Worm (Caenorhabditis elegans) whole organism, late embryonic: ENCODE results near the gene fbxl-3.

Experiments
- C38D4.7 ChIP-seq: fragments of 200-800 bp; sonication (Bioruptor generic); optimal IDR thresholded peaks from 2 replicates; lab custom pipeline; 2018; ENCODE audit warnings: mild to moderate bottlenecking, missing genetic modification characterization, moderate library complexity, missing compliant biosample characterization
- F13H6.1 ChIP-seq: sonication (generic microtip); optimal IDR thresholded peaks from 2 replicates; lab custom pipeline; 2016; ENCODE audit warnings: missing genetic modification characterization, missing compliant biosample characterization
- K09A11.1 ChIP-seq: sonication (generic microtip); optimal IDR thresholded peaks from 2 replicates; lab custom pipeline; 2017; ENCODE audit warnings: antibody characterized with exemption, mild to moderate bottlenecking, missing genetic modification characterization, missing compliant biosample characterization; ENCODE audit not compliant: insufficient read depth
- Y22D7AL.16 ChIP-seq: sonication (generic microtip); optimal IDR thresholded peaks from 2 replicates; lab custom pipeline; 2016; ENCODE audit warnings: missing genetic modification characterization, missing compliant biosample characterization
- ahr-1 ChIP-seq: sonication (generic microtip); optimal IDR thresholded peaks from 2 replicates; lab custom pipeline; 2016; ENCODE audit warnings: missing genetic modification characterization, missing compliant biosample characterization
- ama-1 ChIP-seq: fragments of 150-350 bp; optimal IDR thresholded peaks from 2 replicates; lab custom pipeline; 2014
- ceh-18 ChIP-seq: sonication (generic microtip); optimal IDR thresholded peaks from 2 replicates; lab custom pipeline; 2016; ENCODE audit warnings: missing genetic modification characterization, missing compliant biosample characterization
- ceh-2 ChIP-seq: sonication (generic microtip); optimal IDR thresholded peaks from 2 replicates; lab custom pipeline; 2016; ENCODE audit warnings: missing genotype, missing genetic modification characterization, missing compliant biosample characterization
- ceh-30 ChIP-seq: fragments of 150-350 bp; optimal IDR thresholded peaks from 2 replicates; lab custom pipeline; 2014; ENCODE audit warnings: missing biosample characterization, missing genetic modification characterization
- ceh-31 ChIP-seq: sonication (generic microtip); optimal IDR thresholded peaks from 2 replicates; lab custom pipeline; 2016; ENCODE audit warnings: missing genetic modification characterization, missing compliant biosample characterization
- ceh-45 ChIP-seq: fragments of 200-800 bp; sonication (Bioruptor generic); IDR thresholded peaks from 2 replicates; pipeline ENCODE4 v1.3.6; 2022; ENCODE audit warnings: missing genetic modification reagents, missing genetic modification characterization, missing compliant biosample characterization
- ceh-48 ChIP-seq: sonication (generic microtip); optimal IDR thresholded peaks from 2 replicates; lab custom pipeline; 2016; ENCODE audit warnings: missing genetic modification characterization, inconsistent platforms, missing compliant biosample characterization
- ceh-9 ChIP-seq: sonication (generic microtip); optimal IDR thresholded peaks from 2 replicates; lab custom pipeline; 2016; ENCODE audit warnings: mild to moderate bottlenecking, missing genetic modification characterization, inconsistent platforms, missing compliant biosample characterization
- che-1 ChIP-seq: sonication (generic microtip); optimal IDR thresholded peaks from 2 replicates; lab custom pipeline; 2016; ENCODE audit warnings: mild to moderate bottlenecking, missing genetic modification characterization, missing compliant biosample characterization
- dve-1 ChIP-seq: sonication (generic microtip); optimal IDR thresholded peaks from 2 replicates; lab custom pipeline; 2017; ENCODE audit warnings: antibody characterized with exemption, mild to moderate bottlenecking, missing genetic modification characterization, missing compliant biosample characterization
- elt-2 ChIP-seq: sonication (generic microtip); optimal IDR thresholded peaks from 2 replicates; lab custom pipeline; 2016; ENCODE audit warnings: missing genetic modification reagents, missing genetic modification characterization, missing compliant biosample characterization
- ets-4 ChIP-seq: sonication (generic microtip); optimal IDR thresholded peaks from 2 replicates; lab custom pipeline; 2016; ENCODE audit warnings: missing genetic modification characterization, missing compliant biosample characterization
- fax-1 ChIP-seq: sonication (generic microtip); optimal IDR thresholded peaks from 2 replicates; lab custom pipeline; 2016; ENCODE audit warnings: missing genotype, missing genetic modification characterization, missing compliant biosample characterization
- fkh-6 ChIP-seq: sonication (generic microtip); optimal IDR thresholded peaks from 2 replicates; lab custom pipeline; 2016; ENCODE audit warnings: missing genetic modification characterization, missing compliant biosample characterization
- gmeb-2 ChIP-seq: sonication (generic microtip); optimal IDR thresholded peaks from 2 replicates; lab custom pipeline; 2016; ENCODE audit warnings: missing genetic modification characterization, inconsistent platforms, missing compliant biosample characterization
- hlh-15 ChIP-seq: sonication (generic microtip); optimal IDR thresholded peaks from 2 replicates; lab custom pipeline; 2016; ENCODE audit warnings: missing genetic modification characterization, missing compliant biosample characterization
- hlh-30 ChIP-seq: sonication (generic microtip); optimal IDR thresholded peaks from 2 replicates; lab custom pipeline; 2017; ENCODE audit warnings: antibody characterized with exemption, missing genetic modification characterization, missing compliant biosample characterization; ENCODE audit not compliant: insufficient read depth
- hlh-6 ChIP-seq: sonication (generic microtip); optimal IDR thresholded peaks from 2 replicates; lab custom pipeline; 2016; ENCODE audit warnings: missing genotype, missing genetic modification characterization, missing compliant biosample characterization
- lim-6 ChIP-seq: sonication (generic microtip); optimal IDR thresholded peaks from 2 replicates; lab custom pipeline; 2016; ENCODE audit warnings: missing genetic modification characterization, missing compliant biosample characterization
- lin-11 ChIP-seq: fragments of 200-800 bp; sonication (Bioruptor generic); optimal IDR thresholded peaks from 2 replicates; lab custom pipeline; 2018; ENCODE audit warnings: mild to moderate bottlenecking, missing genetic modification characterization, missing compliant biosample characterization
- mec-3 ChIP-seq: sonication (generic microtip); optimal IDR thresholded peaks from 2 replicates; lab custom pipeline; 2016; ENCODE audit warnings: borderline replicate concordance, missing genetic modification characterization, missing compliant biosample characterization
- nfya-1 ChIP-seq: sonication (generic microtip); optimal IDR thresholded peaks from 2 replicates; lab custom pipeline; 2017; ENCODE audit warnings: missing genetic modification characterization, mild to moderate bottlenecking, missing compliant biosample characterization, antibody characterized with exemption, moderate library complexity
- nhr-11 ChIP-seq: fragments of 150-350 bp; optimal IDR thresholded peaks from 2 replicates; lab custom pipeline; 2014; ENCODE audit warnings: missing biosample characterization, missing genetic modification characterization
- pag-3 ChIP-seq: sonication (generic microtip); optimal IDR thresholded peaks from 2 replicates; lab custom pipeline; 2016; ENCODE audit warnings: missing compliant biosample characterization, missing genetic modification characterization, borderline replicate concordance
- pat-9 ChIP-seq: fragments of 200-800 bp; sonication (Bioruptor generic); optimal IDR thresholded peaks from 2 replicates; lab custom pipeline; 2018; ENCODE audit warnings: mild to moderate bottlenecking, missing genetic modification characterization, moderate library complexity, missing compliant biosample characterization
- pha-2 ChIP-seq: sonication (generic microtip); optimal IDR thresholded peaks from 2 replicates; lab custom pipeline; 2017; ENCODE audit warnings: mild to moderate bottlenecking, missing genetic modification characterization, missing compliant biosample characterization
- pros-1 ChIP-seq: fragments of 150-350 bp; optimal IDR thresholded peaks from 2 replicates; lab custom pipeline; 2014; ENCODE audit warnings: missing biosample characterization, missing genetic modification reagents, missing genetic modification characterization
- ref-2 ChIP-seq: sonication (generic microtip); optimal IDR thresholded peaks from 2 replicates; lab custom pipeline; 2016; ENCODE audit warnings: missing genetic modification characterization, missing compliant biosample characterization
- sdc-2 ChIP-seq: sonication (generic microtip); optimal IDR thresholded peaks from 2 replicates; lab custom pipeline; 2016; ENCODE audit warnings: missing genotype, missing genetic modification characterization, missing compliant biosample characterization
- sox-4 ChIP-seq: sonication (generic microtip); optimal IDR thresholded peaks from 2 replicates; lab custom pipeline; 2017; ENCODE audit warnings: mild to moderate bottlenecking, missing genetic modification characterization, inconsistent platforms, missing compliant biosample characterization
- syd-9 ChIP-seq: sonication (generic microtip); optimal IDR thresholded peaks from 2 replicates; lab custom pipeline; 2016; ENCODE audit warnings: mild to moderate bottlenecking, missing genetic modification characterization, moderate library complexity, missing compliant biosample characterization
- tbx-2 ChIP-seq: sonication (generic microtip); optimal IDR thresholded peaks from 2 replicates; lab custom pipeline; 2016; ENCODE audit warnings: missing genetic modification characterization, missing compliant biosample characterization
- ttx-3 ChIP-seq: sonication (generic microtip); optimal IDR thresholded peaks from 2 replicates; lab custom pipeline; 2016; ENCODE audit warnings: missing genetic modification reagents, missing genetic modification characterization, missing compliant biosample characterization
- unc-3 ChIP-seq, 2 experiments: fragments of 200-800 bp in 1 of 2; sonication (Bioruptor generic) in 1 of 2; sonication (generic microtip) in 1 of 2; conservative IDR thresholded peaks in 1 of 2; optimal IDR thresholded peaks in 1 of 2; 2 replicates each; pipeline versions ENCODE4 v1.3.6 to Lab custom; 2016 to 2022; ENCODE audit warnings: missing compliant biosample characterization in 2 of 2, missing genetic modification characterization in 2 of 2, missing genetic modification reagents in 1 of 2
- unc-42 ChIP-seq: sonication (generic microtip); optimal IDR thresholded peaks from 2 replicates; lab custom pipeline; 2016; ENCODE audit warnings: missing genotype, missing genetic modification characterization, missing compliant biosample characterization
- unc-55 ChIP-seq: sonication (generic microtip); optimal IDR thresholded peaks from 2 replicates; lab custom pipeline; 2017; ENCODE audit warnings: missing biosample characterization, missing genetic modification reagents, missing genetic modification characterization
- ztf-16 ChIP-seq: sonication (generic microtip); optimal IDR thresholded peaks from 2 replicates; lab custom pipeline; 2017; ENCODE audit warnings: missing genetic modification characterization, missing compliant biosample characterization

The fbxl-3 gene

DNA sequence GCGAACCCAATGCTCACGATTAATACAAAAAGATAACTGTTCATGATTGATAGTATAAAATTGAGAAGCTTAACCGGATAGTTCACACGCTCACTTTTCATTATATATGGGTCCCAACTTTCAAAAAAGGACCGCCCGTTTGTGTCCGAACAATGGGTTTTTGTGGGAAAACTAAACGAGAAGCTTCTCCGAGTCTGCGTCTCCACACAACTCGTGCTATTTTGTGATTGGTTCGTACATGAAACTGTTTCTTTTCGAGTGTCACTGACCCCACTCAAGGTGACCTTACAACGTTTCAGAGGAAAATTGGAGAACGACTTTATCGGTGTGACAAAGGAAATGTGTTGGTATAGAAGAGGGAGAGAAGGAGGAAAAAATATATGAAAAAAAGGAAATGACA is 38.1 kb upstream of the fbxl-3 start, which contains the start of gene dct-5:
Gene dct-5 (minus strand): TSS at position 101 of the 400 bp plus-strand sequence.
- TF ChIP-seq nhr-11 (tag; lab: Kevin White, UChicago), result no peak
- no peak for TF ChIP-seq ceh-2 (tag; lab: Kevin White, UChicago)
- TF ChIP-seq unc-55 (GFP tag; lab: Kevin White, UChicago), result no peak
- TF ChIP-seq che-1 (tag; lab: Kevin White, UChicago), result no peak
- TF ChIP-seq ceh-9 (tag; lab: Kevin White, UChicago), result no peak
- TF ChIP-seq F13H6.1 (tag; lab: Kevin White, UChicago), result no peak
- TF ChIP-seq pros-1 (tag; lab: Kevin White, UChicago), result no peak
- no peak for TF ChIP-seq pat-9 (tag; lab: Kevin White, UChicago)
- no peak for TF ChIP-seq hlh-6 (tag; lab: Kevin White, UChicago)
- TF ChIP-seq, all 69 proteins: peak for 0

DNA sequence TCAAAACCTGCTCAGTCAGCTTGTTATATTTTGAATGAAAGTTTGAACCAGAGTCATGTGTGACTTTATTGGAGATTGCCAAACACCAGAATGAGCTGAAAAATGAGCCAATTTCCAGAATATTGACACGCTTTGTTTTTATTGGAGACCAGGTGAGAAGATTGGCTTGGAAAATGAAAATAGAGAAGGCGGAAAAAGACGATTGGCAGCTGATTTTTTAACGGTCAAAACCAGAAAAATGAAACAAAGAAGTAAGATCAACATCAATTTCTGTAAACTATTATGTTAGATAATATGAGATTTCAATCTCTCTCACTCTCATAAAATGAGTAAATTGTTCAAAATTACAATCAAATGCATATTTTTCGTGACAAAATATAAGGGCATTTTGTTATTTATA is 34.4 kb upstream of the fbxl-3 start, which contains the start of gene srx-114:
Gene srx-114 (minus strand): TSS at position 101 of the 400 bp plus-strand sequence.
- TF ChIP-seq nhr-11 (tag; lab: Kevin White, UChicago) (no peak), fkh-6 (tag; lab: Kevin White, UChicago) (no peak), K09A11.1 (no peak), ref-2 (tag; lab: Kevin White, UChicago) (no peak), C38D4.7 (GFP tag; lab: Kevin White, UChicago) (no peak), che-1 (tag; lab: Kevin White, UChicago) (no peak), ztf-16 (tag; lab: Kevin White, UChicago) (no peak), ets-4 (tag; lab: Kevin White, UChicago) (no peak), ceh-31 (tag; lab: Kevin White, UChicago) (no peak), elt-2 (tag; lab: Kevin White, UChicago) (no peak), mec-3 (tag; lab: Kevin White, UChicago) (no peak), pha-2 (no peak)

DNA sequence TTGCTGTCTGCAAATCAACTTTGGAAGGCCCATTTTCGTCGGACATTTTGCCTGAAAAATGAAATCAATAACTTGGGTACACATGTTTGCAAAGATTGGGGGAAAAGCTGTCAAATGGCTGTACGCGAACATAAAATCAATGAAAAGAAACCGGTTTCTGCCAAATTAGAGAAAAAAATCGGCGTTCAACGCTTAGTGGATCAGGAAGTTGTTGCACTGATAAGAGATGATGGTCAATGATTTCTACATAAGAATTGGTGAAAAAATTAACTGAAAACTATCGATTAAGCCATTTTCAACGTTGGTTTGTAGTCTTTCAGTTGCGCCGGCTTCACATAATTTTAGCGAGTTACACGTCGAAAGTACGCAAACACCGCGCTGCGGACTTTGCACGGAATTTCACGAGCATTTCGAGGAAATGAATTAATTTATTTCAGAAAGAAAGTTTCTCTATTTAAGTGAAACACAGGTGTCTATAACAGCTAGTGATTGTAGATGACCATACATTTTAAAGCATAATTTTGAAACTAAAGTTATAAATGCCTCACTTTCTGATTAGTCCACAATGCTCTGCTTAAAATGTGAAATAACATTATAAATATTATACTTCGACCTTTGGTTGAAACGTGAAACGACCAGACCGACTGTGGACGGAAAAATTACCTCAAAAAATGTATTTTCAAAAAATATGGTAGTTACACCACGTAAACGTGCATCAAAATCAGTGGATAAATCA is 31.0 kb upstream of the fbxl-3 start, which contains the start of the genes F07F6.4 and F07F6.2:
Gene F07F6.4 (minus strand): TSS at position 51 of the 736 bp plus-strand sequence.
Gene F07F6.2 (plus strand): TSS at position 686 of the 736 bp plus-strand sequence.
- TF ChIP-seq tbx-2, result peak; percentile 9
- no peak for TF ChIP-seq che-1 (tag; lab: Kevin White, UChicago)
- TF ChIP-seq unc-3 (GFP tag; conservative IDR thresholded peaks at IDR 0.05; lab: Robert Waterston, UW), result no peak
- peak; percentile 19 for TF ChIP-seq unc-3 (tag; optimal IDR thresholded peaks at IDR 0.05; lab: Kevin White, UChicago)
- TF ChIP-seq unc-42 (tag; lab: Kevin White, UChicago), result peak; percentile 35
- TF ChIP-seq dve-1 (tag; lab: Kevin White, UChicago), result peak; percentile 3

DNA sequence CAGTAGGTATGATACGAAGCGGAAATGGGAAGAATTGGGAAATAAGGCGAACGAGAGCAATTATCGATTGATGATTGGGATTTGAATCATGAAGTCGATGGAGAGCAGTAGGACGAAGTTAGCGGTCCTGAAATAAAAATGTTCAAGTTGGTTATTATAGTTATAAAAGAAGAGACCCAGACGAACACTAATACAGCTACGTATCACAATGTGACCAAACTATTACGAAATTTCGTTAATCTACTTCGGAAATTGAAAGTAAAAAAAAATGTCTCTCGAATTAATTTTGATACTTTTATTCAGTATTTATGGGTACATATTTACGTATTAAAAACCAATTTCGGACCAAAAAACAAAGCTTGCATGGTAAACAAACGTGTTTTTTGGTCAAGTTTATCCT is 27.8 kb upstream of the fbxl-3 start:
- no peak for TF ChIP-seq ama-1
- TF ChIP-seq gmeb-2, result no peak
- TF ChIP-seq fkh-6 (tag; lab: Kevin White, UChicago), result no peak
- no peak for TF ChIP-seq lim-6
- TF ChIP-seq ceh-45 (GFP tag; lab: Robert Waterston, UW), result no peak
- TF ChIP-seq lin-11 (tag; lab: Kevin White, UChicago), result no peak
- TF ChIP-seq ttx-3 (tag; lab: Kevin White, UChicago), result no peak
- TF ChIP-seq ref-2 (tag; lab: Kevin White, UChicago), result no peak
- no peak for TF ChIP-seq pag-3
- no peak for TF ChIP-seq ceh-48 (tag; lab: Kevin White, UChicago)
- TF ChIP-seq hlh-15 (tag; lab: Kevin White, UChicago), result no peak

DNA sequence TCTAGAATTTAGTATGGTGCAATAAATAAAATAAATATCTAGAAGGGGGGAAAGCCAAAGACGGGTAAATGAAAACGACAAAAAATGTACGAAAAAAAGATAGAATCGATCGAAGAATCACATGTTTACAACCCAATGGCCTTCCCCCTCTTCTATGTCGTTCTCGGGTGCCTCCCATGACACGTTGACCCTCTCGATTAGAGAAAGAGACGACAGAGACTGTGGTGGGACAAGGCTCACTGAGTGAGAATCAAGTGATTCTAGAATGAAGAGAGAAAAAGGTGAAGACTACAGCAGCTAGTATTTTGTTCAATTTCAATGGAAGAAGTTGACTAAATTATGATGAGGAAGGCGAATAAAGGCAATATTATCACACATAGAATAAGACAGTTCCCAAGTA is 27.4 kb upstream of the fbxl-3 start:
- TF ChIP-seq lin-11 (tag; lab: Kevin White, UChicago), result no peak
- TF ChIP-seq ceh-18 (tag; lab: Kevin White, UChicago), result no peak
- TF ChIP-seq hlh-30 (tag; lab: Kevin White, UChicago), result peak; percentile 95
- no peak for TF ChIP-seq sdc-2 (tag; lab: Kevin White, UChicago)
- TF ChIP-seq ahr-1 (tag; lab: Kevin White, UChicago), result no peak
- TF ChIP-seq sox-4 (tag; lab: Kevin White, UChicago), result no peak
- no peak for TF ChIP-seq unc-3 (GFP tag; conservative IDR thresholded peaks at IDR 0.05; lab: Robert Waterston, UW)
- no peak for TF ChIP-seq unc-3 (tag; optimal IDR thresholded peaks at IDR 0.05; lab: Kevin White, UChicago)
- peak; percentile 33 for TF ChIP-seq unc-55 (GFP tag; lab: Kevin White, UChicago)
- TF ChIP-seq nhr-11 (tag; lab: Kevin White, UChicago), result no peak
- no peak for TF ChIP-seq dve-1 (tag; lab: Kevin White, UChicago)
- TF ChIP-seq C38D4.7 (GFP tag; lab: Kevin White, UChicago), result no peak
- TF ChIP-seq ceh-30 (tag; lab: Kevin White, UChicago), result no peak
- TF ChIP-seq Y22D7AL.16 (tag; lab: Kevin White, UChicago), result no peak
- peak; percentile 61 for TF ChIP-seq nfya-1 (tag; lab: Kevin White, UChicago)
- no peak for TF ChIP-seq syd-9 (tag; lab: Kevin White, UChicago)
- no peak for TF ChIP-seq fax-1
- peak; percentile 74 for TF ChIP-seq elt-2 (tag; lab: Kevin White, UChicago)
